Worm (Caenorhabditis elegans) whole organism, L4 larva: ENCODE results near the gene arrd-25.

Experiments
- F10B5.3 ChIP-seq: sonication (generic microtip); optimal IDR thresholded peaks from 2 replicates; lab custom pipeline; 2016; ENCODE audit warnings: mild to moderate bottlenecking, missing genetic modification characterization, missing compliant biosample characterization
- F26F4.8 ChIP-seq: fragments of 200-800 bp; sonication (Bioruptor generic); conservative IDR thresholded peaks from 2 replicates; pipeline ENCODE4 v1.3.6; 2022; ENCODE audit warnings: missing genetic modification characterization, missing compliant biosample characterization
- F37D6.2 ChIP-seq: sonication (generic microtip); optimal IDR thresholded peaks from 2 replicates; lab custom pipeline; 2016; ENCODE audit warnings: mild to moderate bottlenecking, missing genetic modification characterization, missing compliant biosample characterization
- F44E2.7 ChIP-seq: fragments of 200-800 bp; sonication (Bioruptor generic); IDR thresholded peaks from 2 replicates; pipeline ENCODE4 v2.1.2; 2022; ENCODE audit warnings: missing genetic modification characterization, missing compliant biosample characterization
- R02D3.7 ChIP-seq: fragments of 150-350 bp; sonication (generic microtip); optimal IDR thresholded peaks from 3 replicates; lab custom pipeline; 2014; ENCODE audit warnings: missing biosample characterization, missing genetic modification characterization
- Y105C5A.15 ChIP-seq: fragments of 200-800 bp; sonication (Bioruptor generic); IDR thresholded peaks from 2 replicates; pipeline ENCODE4 v1.3.6; 2022; ENCODE audit warnings: missing genetic modification characterization, missing compliant biosample characterization
- Y48G9A.11 ChIP-seq: fragments of 200-800 bp; sonication (Bioruptor generic); IDR thresholded peaks from 2 replicates; pipeline ENCODE4 v1.3.6; 2022; ENCODE audit warnings: missing genetic modification reagents, missing genetic modification characterization, missing compliant biosample characterization
- ZK546.5 ChIP-seq, 2 experiments: sonication (generic microtip); optimal IDR thresholded peaks; 2 replicates each; lab custom pipeline; 2017; ENCODE audit warnings: missing biosample characterization in 2 of 2, missing genetic modification characterization in 2 of 2
- aha-1 ChIP-seq: fragments of 150-350 bp; peaks from one replicate; lab custom pipeline; 2014; ENCODE audit warnings: missing biosample characterization, missing genetic modification characterization
- aly-2 ChIP-seq: sonication (generic microtip); optimal IDR thresholded peaks from 2 replicates; lab custom pipeline; 2018; ENCODE audit warnings: missing biosample characterization, missing genetic modification characterization
- ama-1 ChIP-seq: fragments of 150-350 bp; optimal IDR thresholded peaks from 2 replicates; lab custom pipeline; 2014; ENCODE audit warnings: inconsistent platforms, mixed read lengths
- attf-4 ChIP-seq: sonication (generic microtip); optimal IDR thresholded peaks from 3 replicates; lab custom pipeline; 2017; ENCODE audit warnings: missing biosample characterization, missing genetic modification characterization
- ceh-32 ChIP-seq: sonication (generic microtip); optimal IDR thresholded peaks from 2 replicates; lab custom pipeline; 2016; ENCODE audit warnings: mild to moderate bottlenecking, missing genetic modification characterization, missing compliant biosample characterization; ENCODE audit not compliant: poor library complexity
- ceh-44 ChIP-seq: fragments of 200-800 bp; sonication (Bioruptor generic); IDR thresholded peaks from 2 replicates; pipeline ENCODE4 v1.3.6; 2022; ENCODE audit warnings: missing genetic modification reagents, missing genetic modification characterization, missing compliant biosample characterization
- ceh-62 ChIP-seq: sonication (generic microtip); optimal IDR thresholded peaks from 2 replicates; lab custom pipeline; 2017; ENCODE audit warnings: missing biosample characterization, missing genetic modification characterization
- ces-1 ChIP-seq: fragments of 150-350 bp; sonication (generic microtip); optimal IDR thresholded peaks from 4 replicates; lab custom pipeline; 2014; ENCODE audit warnings: missing biosample characterization, missing genetic modification reagents, missing genetic modification characterization
- cey-2 ChIP-seq: sonication (generic microtip); optimal IDR thresholded peaks from 3 replicates; lab custom pipeline; 2017; ENCODE audit warnings: missing genetic modification characterization, mild to moderate bottlenecking, missing compliant biosample characterization, antibody characterized with exemption, borderline replicate concordance; ENCODE audit not compliant: insufficient read depth
- daf-12 ChIP-seq: fragments of 150-350 bp; optimal IDR thresholded peaks from 2 replicates; lab custom pipeline; 2014; ENCODE audit warnings: missing biosample characterization, missing genetic modification reagents, missing genetic modification characterization
- daf-16 ChIP-seq, 3 experiments: sonication (generic microtip); optimal IDR thresholded peaks; 2 replicates each; lab custom pipeline; 2016 to 2017; ENCODE audit warnings: missing genetic modification characterization in 3 of 3, missing genetic modification reagents in 3 of 3, mild to moderate bottlenecking in 2 of 3, missing compliant biosample characterization in 2 of 3, missing biosample characterization in 1 of 3, moderate library complexity in 1 of 3
- dmd-8 ChIP-seq: fragments of 200-800 bp; sonication (Bioruptor generic); IDR thresholded peaks from 2 replicates; pipeline ENCODE4 v1.3.6; 2022; ENCODE audit warnings: missing genetic modification characterization, missing compliant biosample characterization
- dmd-9 ChIP-seq: fragments of 200-800 bp; sonication (Bioruptor generic); IDR thresholded peaks from 2 replicates; pipeline ENCODE4 v1.3.6; 2022; ENCODE audit warnings: missing genetic modification reagents, missing genetic modification characterization, missing compliant biosample characterization
- dpl-1 ChIP-seq: fragments of 150-350 bp; optimal IDR thresholded peaks from 2 replicates; lab custom pipeline; 2014; ENCODE audit warnings: missing biosample characterization, missing genetic modification reagents, missing genetic modification characterization
- duxl-1 ChIP-seq: sonication (generic microtip); optimal IDR thresholded peaks from 2 replicates; lab custom pipeline; 2016; ENCODE audit warnings: mild to moderate bottlenecking, missing genetic modification characterization, moderate library complexity, missing compliant biosample characterization; ENCODE audit not compliant: poor library complexity
- dve-1 ChIP-seq: sonication (generic microtip); optimal IDR thresholded peaks from 2 replicates; lab custom pipeline; 2017; ENCODE audit warnings: antibody characterized with exemption, mild to moderate bottlenecking, missing genetic modification characterization, missing compliant biosample characterization; ENCODE audit not compliant: insufficient read depth
- hlh-11 ChIP-seq: fragments of 200-800 bp; sonication (Bioruptor generic); optimal IDR thresholded peaks from 2 replicates; lab custom pipeline; 2018; ENCODE audit warnings: mild to moderate bottlenecking, missing genetic modification characterization, missing compliant biosample characterization
- hmg-1.1 ChIP-seq: fragments of 200-800 bp; sonication (Bioruptor generic); IDR thresholded peaks from 2 replicates; pipeline ENCODE4 v1.3.6; 2022; ENCODE audit warnings: missing genetic modification reagents, missing genetic modification characterization, missing compliant biosample characterization
- lin-1 ChIP-seq: fragments of 200-800 bp; sonication (Bioruptor generic); IDR thresholded peaks from 2 replicates; pipeline ENCODE4 v1.3.6; 2022; ENCODE audit warnings: missing genetic modification reagents, missing genetic modification characterization, missing compliant biosample characterization
- lsy-2 ChIP-seq, 2 experiments: fragments of 150-350 bp in 1 of 2; sonication (generic microtip) in 1 of 2; optimal IDR thresholded peaks; 2 replicates each; lab custom pipeline; 2014 to 2017; ENCODE audit warnings: missing biosample characterization in 2 of 2, missing genetic modification characterization in 2 of 2
- mdt-29 ChIP-seq: fragments of 200-800 bp; sonication (Bioruptor generic); IDR thresholded peaks from 2 replicates; pipeline ENCODE4 v1.3.6; 2022; ENCODE audit warnings: missing genetic modification reagents, missing genetic modification characterization, missing compliant biosample characterization
- mxl-2 ChIP-seq: fragments of 200-800 bp; sonication (Bioruptor generic); conservative IDR thresholded peaks from 2 replicates; pipeline ENCODE4 v1.3.6; 2022; ENCODE audit warnings: missing genetic modification reagents, missing genetic modification characterization, missing compliant biosample characterization
- nhr-102 ChIP-seq: sonication (generic microtip); optimal IDR thresholded peaks from 2 replicates; lab custom pipeline; 2016; ENCODE audit warnings: mild to moderate bottlenecking, missing genetic modification characterization, moderate library complexity, missing compliant biosample characterization
- nhr-11 ChIP-seq: fragments of 150-350 bp; optimal IDR thresholded peaks from 2 replicates; lab custom pipeline; 2014; ENCODE audit warnings: missing biosample characterization, missing genetic modification characterization
- nhr-25 ChIP-seq: sonication (generic microtip); optimal IDR thresholded peaks from 2 replicates; lab custom pipeline; 2017; ENCODE audit warnings: missing genetic modification characterization, mild to moderate bottlenecking, missing compliant biosample characterization, antibody characterized with exemption, moderate library complexity, borderline replicate concordance; ENCODE audit not compliant: insufficient read depth
- nhr-6 ChIP-seq: fragments of 150-350 bp; optimal IDR thresholded peaks from 2 replicates; lab custom pipeline; 2014; ENCODE audit warnings: missing biosample characterization, missing genetic modification characterization
- nhr-76 ChIP-seq: fragments of 150-350 bp; optimal IDR thresholded peaks from 2 replicates; lab custom pipeline; 2014; ENCODE audit warnings: missing biosample characterization, missing genetic modification characterization
- rbr-2 ChIP-seq: sonication (generic microtip); optimal IDR thresholded peaks from 2 replicates; lab custom pipeline; 2016; ENCODE audit warnings: missing genotype, missing genetic modification characterization, missing compliant biosample characterization
- sdz-12 ChIP-seq: fragments of 200-800 bp; sonication (Bioruptor generic); optimal IDR thresholded peaks from 2 replicates; lab custom pipeline; 2018; ENCODE audit warnings: mild to moderate bottlenecking, missing genetic modification characterization, missing compliant biosample characterization
- snpc-1.2 ChIP-seq: fragments of 200-800 bp; sonication (Bioruptor generic); IDR thresholded peaks from 2 replicates; pipeline ENCODE4 v1.3.6; 2022; ENCODE audit warnings: missing genetic modification reagents, missing genetic modification characterization, missing compliant biosample characterization
- snpc-4 ChIP-seq: fragments of 150-350 bp; optimal IDR thresholded peaks from 2 replicates; lab custom pipeline; 2014; ENCODE audit warnings: missing biosample characterization, missing genetic modification characterization
- spr-1 ChIP-seq: sonication (generic microtip); optimal IDR thresholded peaks from 2 replicates; lab custom pipeline; 2016; ENCODE audit warnings: mild to moderate bottlenecking, missing genetic modification characterization, missing compliant biosample characterization
- tag-97 ChIP-seq: fragments of 200-800 bp; sonication (Bioruptor generic); IDR thresholded peaks from 2 replicates; pipeline ENCODE4 v1.3.6; 2022; ENCODE audit warnings: missing genetic modification characterization, missing compliant biosample characterization
- tra-1 ChIP-seq: fragments of 200-800 bp; sonication (Bioruptor generic); IDR thresholded peaks from 2 replicates; pipeline ENCODE4 v1.3.6; 2022; ENCODE audit warnings: missing genetic modification reagents, missing genetic modification characterization, missing compliant biosample characterization
- vab-7 ChIP-seq: fragments of 200-800 bp; sonication (Bioruptor generic); IDR thresholded peaks from 2 replicates; pipeline ENCODE4 v1.3.6; 2022; ENCODE audit warnings: missing genetic modification reagents, missing genetic modification characterization, missing compliant biosample characterization
- zfp-2 ChIP-seq: sonication (generic microtip); optimal IDR thresholded peaks from 2 replicates; lab custom pipeline; 2016; ENCODE audit warnings: mild to moderate bottlenecking, missing genetic modification characterization, missing compliant biosample characterization
- ztf-11 ChIP-seq: fragments of 150-350 bp; optimal IDR thresholded peaks from 2 replicates; lab custom pipeline; 2014; ENCODE audit warnings: missing biosample characterization, missing genetic modification characterization

Gene arrd-25

DNA sequence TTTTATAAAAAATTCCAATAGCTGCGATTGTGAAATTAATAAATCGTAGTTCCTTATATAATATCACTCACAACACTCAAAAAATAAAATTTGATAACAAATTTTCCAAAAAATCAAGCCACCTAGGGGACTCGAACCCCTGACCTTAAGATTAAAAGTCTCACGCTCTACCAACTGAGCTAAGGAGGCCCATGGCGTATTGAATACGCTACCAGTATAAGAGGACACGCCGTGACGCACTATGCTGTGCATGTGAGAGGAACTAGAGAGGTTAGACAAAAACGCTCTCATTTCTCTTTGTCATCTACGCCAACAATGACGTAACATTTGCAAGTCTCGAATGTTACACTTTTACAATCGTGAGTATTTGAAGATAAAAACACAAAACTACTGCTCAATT, 30.2 kb downstream of the arrd-25 start (continued):
- no peak for TF ChIP-seq ztf-11 (tag; lab: Kevin White, UChicago)
- no peak for TF ChIP-seq daf-12 (tag; lab: Kevin White, UChicago)
- no peak for TF ChIP-seq ceh-62 (tag; lab: Kevin White, UChicago)
- no peak for TF ChIP-seq attf-4 (tag; lab: Kevin White, UChicago)
- TF ChIP-seq R02D3.7 (tag; lab: Kevin White, UChicago): peak; percentile 31
- peak; percentile 90 to 91 for TF ChIP-seq daf-16 (GFP tag; optimal IDR thresholded peaks at IDR 0.05; lab: Kevin White, UChicago)
- peak; percentile 91 for TF ChIP-seq daf-16 (tag; optimal IDR thresholded peaks at IDR 0.05; lab: Kevin White, UChicago)
- peak; percentile 89 for TF ChIP-seq ceh-44 (GFP tag; lab: Robert Waterston, UW)
- peak; percentile 90 for TF ChIP-seq dve-1 (tag; lab: Kevin White, UChicago)
- peak; percentile 89 for TF ChIP-seq duxl-1 (tag; lab: Kevin White, UChicago)
- peak; percentile 92; the same call in 1 of the 2 replicates for TF ChIP-seq F44E2.7 (GFP tag; lab: Robert Waterston, UW)
- peak; percentile 97 for TF ChIP-seq vab-7
- peak; percentile 81 for TF ChIP-seq ama-1 (lab: Kevin White, UChicago)
- TF ChIP-seq rbr-2: peak; percentile 92
- TF ChIP-seq snpc-4: no peak
- peak; percentile 80 for TF ChIP-seq mdt-29
- peak; percentile 87 for TF ChIP-seq hlh-11
- 0 out of 2 replicates have a peak, but pooled peaks have one; percentile 52 for TF ChIP-seq tag-97 (GFP tag; lab: Robert Waterston, UW)
- peak; percentile 72 for TF ChIP-seq ceh-32 (tag; lab: Kevin White, UChicago)
- TF ChIP-seq lin-1: peak; percentile 95
- peak; percentile 78 for TF ChIP-seq mxl-2 (GFP tag; lab: Robert Waterston, UW)
- peak; percentile 52 for TF ChIP-seq F10B5.3 (tag; lab: Kevin White, UChicago)
- TF ChIP-seq F37D6.2: peak; percentile 81
- peak; percentile 56 for TF ChIP-seq aly-2
- peak; percentile 79 for TF ChIP-seq Y48G9A.11 (GFP tag; lab: Robert Waterston, UW)
- peak; percentile 91 for TF ChIP-seq dmd-9 (GFP tag; lab: Robert Waterston, UW)
- peak; percentile 76 for TF ChIP-seq nhr-6 (tag; lab: Kevin White, UChicago)
- no peak for TF ChIP-seq nhr-76 (tag; lab: Kevin White, UChicago)
- TF ChIP-seq F26F4.8 (GFP tag; lab: Robert Waterston, UW): peak; percentile 96
- no peak for TF ChIP-seq cey-2 (tag; lab: Kevin White, UChicago)

DNA sequence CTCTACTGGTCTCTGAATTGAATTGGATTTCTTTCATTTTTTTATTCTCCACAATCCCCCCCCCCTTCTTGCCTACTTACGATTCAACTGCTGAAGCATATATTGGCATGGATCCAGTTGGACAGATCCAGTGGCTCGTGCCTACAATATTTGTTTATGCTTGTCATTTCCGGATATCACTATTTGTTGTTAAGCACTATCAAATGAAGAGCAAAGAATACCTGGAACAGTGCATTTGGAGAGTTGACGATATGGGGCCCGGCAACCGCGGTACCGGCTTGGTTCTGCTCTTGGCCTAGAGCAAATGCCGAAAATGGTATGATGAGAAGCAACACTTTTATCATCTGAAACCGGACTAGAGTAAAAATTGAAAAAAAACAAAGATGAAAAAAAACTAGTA, 34.0 kb downstream of the arrd-25 start, which contains the start of gene lgc-21:
Gene lgc-21, minus strand, starts transcription at position 344 of the 400 bp plus-strand sequence.
- TF ChIP-seq attf-4 (tag; lab: Kevin White, UChicago) (no peak), snpc-1.2 (no peak), rbr-2 (no peak), spr-1 (tag; lab: Kevin White, UChicago) (no peak), nhr-11 (tag; lab: Kevin White, UChicago) (no peak), aha-1 (tag; lab: Kevin White, UChicago) (peak; percentile 96), nhr-76 (tag; lab: Kevin White, UChicago) (no peak), zfp-2 (no peak)

DNA sequence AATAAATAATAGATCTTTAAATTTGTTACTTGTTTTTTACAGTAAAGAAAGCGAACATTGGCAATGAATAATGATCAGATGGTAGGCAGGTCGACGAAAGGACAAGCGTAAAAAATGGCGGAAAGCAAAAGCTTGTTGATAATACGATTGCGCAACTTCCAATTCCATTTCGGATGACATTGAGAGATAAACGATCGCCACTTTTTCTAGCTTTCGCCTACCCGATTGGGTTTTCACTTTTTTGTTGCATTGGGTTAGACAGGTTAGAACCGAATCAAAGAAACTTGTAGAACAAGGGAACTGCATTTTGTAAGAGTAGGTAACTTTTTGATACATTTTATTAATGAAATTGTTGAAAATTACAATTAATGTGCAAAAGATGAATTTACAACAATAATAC, 35.9 kb downstream of the arrd-25 start:
- TF ChIP-seq tra-1 (GFP tag; lab: Robert Waterston, UW) (no peak), snpc-1.2 (no peak), ztf-11 (tag; lab: Kevin White, UChicago) (no peak), nhr-102 (tag; lab: Kevin White, UChicago) (no peak), lsy-2 (tag; optimal IDR thresholded peaks at IDR 0.05; lab: Kevin White, UChicago) (no peak), dmd-8 (GFP tag; lab: Robert Waterston, UW) (no peak), ZK546.5 (tag; optimal IDR thresholded peaks at IDR 0.05; lab: Kevin White, UChicago) (no peak), sdz-12 (no peak), dpl-1 (GFP tag; lab: Kevin White, UChicago) (no peak), hmg-1.1 (no peak), Y48G9A.11 (GFP tag; lab: Robert Waterston, UW) (no peak), cey-2 (tag; lab: Kevin White, UChicago) (no peak), nhr-25 (tag; lab: Kevin White, UChicago) (no peak), ces-1 (GFP tag; lab: Kevin White, UChicago) (no peak), rbr-2 (no peak), F10B5.3 (tag; lab: Kevin White, UChicago) (no peak), hlh-11 (no peak), vab-7 (no peak), Y105C5A.15 (GFP tag; lab: Robert Waterston, UW) (no peak)
